Worm (Caenorhabditis elegans): ENCODE data around the gene F44B9.8.

DNA sequence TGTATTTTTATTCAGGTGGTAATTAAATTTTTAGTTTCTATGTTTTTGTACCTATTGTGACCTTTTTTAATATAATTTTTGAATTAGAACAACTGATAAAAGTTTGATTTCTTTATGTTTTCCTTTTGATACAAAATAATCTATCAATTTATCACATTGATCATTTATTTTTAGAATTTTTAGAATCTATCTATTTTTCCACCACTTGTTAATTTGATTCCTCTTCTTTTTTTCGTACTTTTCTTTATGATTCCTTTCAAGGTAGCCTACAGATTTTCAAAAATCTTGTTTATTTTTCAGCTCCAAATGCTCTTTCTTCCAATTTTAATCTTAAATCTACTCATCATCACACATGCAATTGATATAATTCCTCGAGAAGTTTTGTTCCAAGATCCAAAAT is 8.5 kb upstream of the F44B9.8 start, which contains the start of gene dpf-6:
- TF ChIP-seq lsy-2 (tag; optimal IDR thresholded peaks at IDR 0.05) (no peak), nhr-237 (tag; optimal IDR thresholded peaks at IDR 0.05) (no peak), nhr-28 (tag; optimal IDR thresholded peaks at IDR 0.05) (no peak), ces-1 (GFP tag; optimal IDR thresholded peaks at IDR 0.05) (no peak), pha-4 (tag; optimal IDR thresholded peaks at IDR 0.05) (no peak), unc-39 (tag; optimal IDR thresholded peaks at IDR 0.05) (no peak), nhr-76 (tag; optimal IDR thresholded peaks at IDR 0.05) (no peak), mls-2 (tag; optimal IDR thresholded peaks at IDR 0.05) (no peak), tbx-8 (GFP tag; optimal IDR thresholded peaks at IDR 0.05) (no peak), elt-3 (tag; optimal IDR thresholded peaks at IDR 0.05) (no peak), ztf-11 (tag; optimal IDR thresholded peaks at IDR 0.05) (no peak), unc-62 (GFP tag; optimal IDR thresholded peaks at IDR 0.05) (no peak)

All from whole organism, mixed stage, embryonic.